Worm (Caenorhabditis elegans) whole organism, L3 larva: ENCODE data around the gene Y105C5A.1272.

ENCODE experiments used
- aly-2 ChIP-seq: fragments of 150-350 bp; optimal IDR thresholded peaks from 2 replicates; lab custom pipeline; 2014; ENCODE audit warnings: missing biosample characterization, missing genetic modification characterization
- ceh-9 ChIP-seq: sonication (generic microtip); optimal IDR thresholded peaks from 2 replicates; lab custom pipeline; 2018; ENCODE audit warnings: missing biosample characterization, missing genetic modification characterization
- elt-1 ChIP-seq: fragments of 150-350 bp; optimal IDR thresholded peaks from 2 replicates; lab custom pipeline; 2014; ENCODE audit warnings: missing biosample characterization, missing genetic modification characterization
- elt-2 ChIP-seq: sonication (generic microtip); optimal IDR thresholded peaks from 2 replicates; lab custom pipeline; 2016; ENCODE audit warnings: missing genetic modification reagents, mild to moderate bottlenecking, missing genetic modification characterization, missing compliant biosample characterization
- elt-3 ChIP-seq, 3 experiments: fragments of 150-350 bp in 1 of 3; sonication (generic microtip) in 2 of 3; optimal IDR thresholded peaks; 2 replicates in 2 of 3; 4 replicates in 1 of 3; lab custom pipeline; 2014 to 2017; ENCODE audit warnings: missing biosample characterization in 3 of 3, missing genetic modification characterization in 3 of 3
- eor-1 ChIP-seq, 2 experiments: fragments of 150-350 bp; optimal IDR thresholded peaks; 2 replicates each; lab custom pipeline; 2014 to 2018; ENCODE audit warnings: missing biosample characterization in 2 of 2, missing genetic modification characterization in 2 of 2
- nhr-11 ChIP-seq: fragments of 150-350 bp; optimal IDR thresholded peaks from 2 replicates; lab custom pipeline; 2014; ENCODE audit warnings: missing biosample characterization, missing genetic modification characterization
- nhr-25 ChIP-seq: sonication (generic microtip); optimal IDR thresholded peaks from 2 replicates; lab custom pipeline; 2017; ENCODE audit warnings: missing biosample characterization, missing genetic modification characterization
- nhr-67 ChIP-seq: fragments of 150-350 bp; optimal IDR thresholded peaks from 2 replicates; lab custom pipeline; 2014; ENCODE audit warnings: missing biosample characterization, missing genetic modification characterization
- pha-4 ChIP-seq: fragments of 150-350 bp; optimal IDR thresholded peaks from 2 replicates; lab custom pipeline; 2014; ENCODE audit warnings: missing biosample characterization, missing genetic modification reagents, missing genetic modification characterization
- snpc-4 ChIP-seq: fragments of 150-350 bp; optimal IDR thresholded peaks from 2 replicates; lab custom pipeline; 2014; ENCODE audit warnings: missing biosample characterization, missing genetic modification characterization
- tbx-2 ChIP-seq: sonication (generic microtip); optimal IDR thresholded peaks from 2 replicates; lab custom pipeline; 2016; ENCODE audit warnings: mild to moderate bottlenecking, missing genetic modification characterization, missing compliant biosample characterization

- TF ChIP-seq tbx-2 (tag; lab: Kevin White, UChicago) (no peak), elt-2 (tag; lab: Kevin White, UChicago) (no peak), ceh-9 (tag; lab: Kevin White, UChicago) (no peak), snpc-4 (tag; lab: Kevin White, UChicago) (peak; percentile 83), pha-4 (tag; lab: Kevin White, UChicago) (no peak), elt-1 (tag; lab: Kevin White, UChicago) (no peak), elt-3 (tag; optimal IDR thresholded peaks at IDR 0.05; lab: Kevin White, UChicago) (no peak), nhr-67 (tag; lab: Kevin White, UChicago) (no peak), nhr-11 (no peak), nhr-25 (tag; lab: Kevin White, UChicago) (no peak), aly-2 (no peak), eor-1 (tag; optimal IDR thresholded peaks at IDR 0.05; lab: Kevin White, UChicago) (no peak)
Measured at ce11 chrIV:15604194-15604593, 42.6 kb upstream of the Y105C5A.1272 start.
